Worm (Caenorhabditis elegans): Measurements from ENCODE around the gene ina-1.

ina-1 gene

ce11 chrIII:9143911-9144310 lies 28.7 kb downstream of the ina-1 start, which contains the start of gene ZK512.11:
Gene ZK512.11, plus strand, starts transcription at chrIII:9144211.
- TF ChIP-seq unc-42 (tag; optimal IDR thresholded peaks at IDR 0.05) (peak; percentile 64), pha-4 (tag; optimal IDR thresholded peaks at IDR 0.05) (no peak), hlh-6 (tag; optimal IDR thresholded peaks at IDR 0.05) (no peak), hlh-30 (tag; optimal IDR thresholded peaks at IDR 0.05; ENCODE audit: insufficient read depth) (no peak), nfya-1 (tag; optimal IDR thresholded peaks at IDR 0.05) (peak; percentile 7), ceh-45 (GFP tag; IDR thresholded peaks at IDR 0.05) (no peak), ceh-48 (tag; optimal IDR thresholded peaks at IDR 0.05) (peak; percentile 69)

DNA sequence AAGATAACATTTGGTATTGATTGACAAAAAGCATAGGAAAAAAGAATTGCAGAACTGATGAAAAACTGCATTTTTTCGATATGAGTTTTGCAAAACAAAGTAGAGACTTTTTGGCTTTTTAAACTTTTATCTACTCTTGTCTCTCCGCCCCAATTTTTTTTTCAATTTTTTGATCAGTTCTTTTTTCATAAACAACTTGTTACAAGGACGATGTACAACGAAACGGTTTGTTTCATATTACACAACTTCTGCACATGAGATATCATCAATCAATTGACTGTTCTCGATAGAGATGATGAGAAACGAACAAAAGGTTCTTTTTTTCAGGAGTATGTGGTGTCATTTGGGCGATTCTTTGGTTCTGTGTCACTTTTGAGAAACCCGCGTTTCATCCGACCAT lies 34.0 kb downstream of the ina-1 start, which contains the start of gene ZK512.7:
TSS of gene ZK512.7 (minus strand) at position 101 of the 400 bp plus-strand sequence.
- TF ChIP-seq npax-4 (tag; optimal IDR thresholded peaks at IDR 0.05) = no peak

DNA sequence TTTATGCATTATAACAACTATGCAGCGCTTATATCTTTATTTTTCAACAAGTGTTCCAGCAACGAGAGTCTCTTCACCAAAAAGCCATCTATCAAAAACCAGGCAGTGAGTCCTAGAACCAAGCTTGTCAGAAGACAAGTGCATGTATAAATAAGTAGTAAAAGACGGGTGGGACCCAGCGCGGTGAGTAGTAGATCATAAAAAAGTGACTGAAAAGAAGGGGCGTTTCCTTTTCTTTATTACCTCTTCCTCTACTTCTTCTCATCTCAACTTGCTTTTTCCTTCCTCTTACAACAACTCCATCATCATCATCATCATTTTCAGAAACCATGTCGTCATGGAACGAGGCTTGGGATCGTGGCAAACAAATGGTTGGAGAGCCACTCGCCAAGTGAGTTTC lies 36.0 kb downstream of the ina-1 start, which contains the start of gene eat-4:
TSS of gene eat-4 (plus strand) at position 301 of the 400 bp plus-strand sequence.
- TF ChIP-seq sox-2 (GFP tag; IDR thresholded peaks at IDR 0.05) (no peak), ref-2 (tag; optimal IDR thresholded peaks at IDR 0.05) (no peak), F13H6.1 (tag; optimal IDR thresholded peaks at IDR 0.05) (no peak), sox-4 (tag; optimal IDR thresholded peaks at IDR 0.05) (no peak), pha-2 (tag; optimal IDR thresholded peaks at IDR 0.05) (no peak), lin-11 (tag; optimal IDR thresholded peaks at IDR 0.05) (no peak), hlh-30 (tag; optimal IDR thresholded peaks at IDR 0.05; ENCODE audit: insufficient read depth) (no peak)

DNA sequence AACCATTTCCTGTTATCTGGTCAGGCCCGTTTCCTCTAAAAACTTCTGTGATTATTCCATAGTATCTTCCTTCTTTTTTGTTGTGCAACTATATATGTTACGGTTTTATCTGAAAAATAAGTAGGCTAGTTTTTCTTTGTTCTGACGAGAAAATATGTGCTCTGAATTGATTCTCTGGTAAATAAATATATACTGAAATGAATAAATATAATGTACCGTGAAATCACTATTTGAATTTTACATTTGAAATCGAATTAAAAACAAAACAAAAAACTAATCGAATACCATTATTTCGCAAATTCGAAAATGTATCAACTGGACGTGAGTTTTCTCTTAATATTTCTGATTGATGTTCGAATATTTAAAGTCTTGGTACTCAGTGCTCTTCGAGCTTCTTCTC lies 42.0 kb downstream of the ina-1 start, which contains the start of gene ZK512.10:
TSS of gene ZK512.10 (plus strand) at position 301 of the 400 bp plus-strand sequence.
- TF ChIP-seq ztf-16 (tag; optimal IDR thresholded peaks at IDR 0.05) = no peak
- no peak for TF ChIP-seq F13H6.1 (tag; optimal IDR thresholded peaks at IDR 0.05)
- TF ChIP-seq elt-2 (tag; optimal IDR thresholded peaks at IDR 0.05) = no peak
- no peak for TF ChIP-seq pag-3 (tag; optimal IDR thresholded peaks at IDR 0.05; ENCODE audit: borderline replicate concordance)
- TF ChIP-seq eyg-1 (tag; optimal IDR thresholded peaks at IDR 0.05) = no peak
- TF ChIP-seq pqm-1 (tag; optimal IDR thresholded peaks at IDR 0.05) = no peak
- no peak for TF ChIP-seq unc-86 (tag; optimal IDR thresholded peaks at IDR 0.05)
- TF ChIP-seq hlh-6 (tag; optimal IDR thresholded peaks at IDR 0.05) = no peak

DNA sequence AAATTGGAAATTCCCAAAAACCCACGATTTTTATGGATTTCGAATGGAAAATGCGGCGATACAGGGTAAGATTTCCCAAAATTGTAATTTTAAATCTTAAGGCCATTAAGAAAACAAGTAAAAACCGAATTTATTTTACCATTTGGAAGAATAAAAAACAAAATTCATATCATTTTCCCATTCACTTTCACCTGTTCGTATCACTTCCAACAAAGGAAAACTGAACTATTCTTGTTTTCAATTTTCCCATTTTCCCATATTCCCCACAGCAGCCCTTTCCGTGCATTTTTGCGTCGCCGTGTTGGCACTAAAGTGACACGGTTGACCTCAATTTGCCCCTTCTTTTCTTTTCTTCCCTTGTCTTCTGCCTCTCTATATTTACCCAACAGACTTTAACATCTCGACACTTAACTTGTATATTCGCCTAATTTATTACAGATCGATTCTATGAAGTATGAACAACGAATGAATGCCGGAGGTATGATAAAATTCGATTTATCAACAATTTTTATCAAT lies 46.8 kb downstream of the ina-1 start, which contains the start of gene sec-16A.1:
TSS of gene sec-16A.1 (plus strand) at position 51 of the 516 bp plus-strand sequence.
- TF ChIP-seq ref-2 (tag; optimal IDR thresholded peaks at IDR 0.05) (no peak), pax-1 (tag; optimal IDR thresholded peaks at IDR 0.05) (peak; percentile 34)

- TF ChIP-seq K02D7.2 (tag; optimal IDR thresholded peaks at IDR 0.05) (no peak), F13H6.1 (tag; optimal IDR thresholded peaks at IDR 0.05) (no peak), unc-86 (tag; optimal IDR thresholded peaks at IDR 0.05) (no peak), hlh-30 (tag; optimal IDR thresholded peaks at IDR 0.05; ENCODE audit: insufficient read depth) (no peak), ceh-31 (tag; optimal IDR thresholded peaks at IDR 0.05) (no peak), madf-2 (tag; optimal IDR thresholded peaks at IDR 0.05) (no peak), elt-2 (tag; optimal IDR thresholded peaks at IDR 0.05) (no peak)
These were observed 53.5 kb downstream of the ina-1 start, which contains the start of gene ced-11 for ce11 chrIII:9118921-9119606. Gene ced-11, plus strand, starts transcription at chrIII:9119556.

DNA sequence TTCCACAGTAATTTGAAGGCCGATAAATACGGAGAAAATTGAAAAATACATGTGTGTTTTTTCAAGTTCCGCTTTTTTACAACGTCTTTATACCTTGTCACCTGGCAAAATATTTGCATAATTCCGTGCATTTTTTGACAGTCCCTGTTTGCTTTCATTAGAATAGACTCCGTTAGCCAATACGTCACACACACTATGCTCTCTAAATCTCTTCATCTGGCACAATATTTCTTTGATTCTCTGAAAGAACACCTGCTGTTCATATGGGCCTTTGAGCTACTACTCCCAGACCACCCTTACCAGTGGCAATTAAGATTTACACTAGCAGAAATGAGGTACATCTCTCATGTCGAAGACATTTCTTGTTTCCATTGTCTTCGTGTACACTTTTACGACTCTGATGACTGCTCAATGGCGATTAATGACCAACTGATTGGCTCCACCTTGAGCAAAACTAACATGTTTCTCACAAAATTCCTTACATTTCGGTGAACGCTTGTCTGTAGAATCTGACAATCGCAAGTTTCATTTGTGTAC lies 54.2 kb downstream of the ina-1 start, which contains the start of gene grl-11:
TSS of gene grl-11 (minus strand) at position 51 of the 537 bp plus-strand sequence.
- TF ChIP-seq mec-3 (tag; optimal IDR thresholded peaks at IDR 0.05; ENCODE audit: borderline replicate concordance) (no peak), Y22D7AL.16 (tag; optimal IDR thresholded peaks at IDR 0.05) (no peak), sox-2 (GFP tag; IDR thresholded peaks at IDR 0.05) (no peak), ttx-3 (tag; optimal IDR thresholded peaks at IDR 0.05) (no peak), ceh-24 (tag; optimal IDR thresholded peaks at IDR 0.05) (no peak), pag-3 (tag; optimal IDR thresholded peaks at IDR 0.05; ENCODE audit: borderline replicate concordance) (no peak), unc-86 (tag; optimal IDR thresholded peaks at IDR 0.05) (no peak), dve-1 (tag; optimal IDR thresholded peaks at IDR 0.05) (no peak)

Measured in whole organism, late embryonic.